Worm (Caenorhabditis elegans) whole organism, L3 larva: Measurements from ENCODE around the gene cyp-13A5.

Experiments
- ama-1 ChIP-seq: fragments of 150-350 bp; optimal IDR thresholded peaks from 2 replicates; lab custom pipeline; 2018
- ceh-16 ChIP-seq: sonication (generic microtip); optimal IDR thresholded peaks from 2 replicates; lab custom pipeline; 2017; ENCODE audit warnings: missing biosample characterization, missing genetic modification characterization
- egl-27 ChIP-seq: sonication (generic microtip); optimal IDR thresholded peaks from 4 replicates; lab custom pipeline; 2017; ENCODE audit warnings: missing biosample characterization, missing genetic modification reagents, missing genetic modification characterization
- elt-2 ChIP-seq: sonication (generic microtip); optimal IDR thresholded peaks from 2 replicates; lab custom pipeline; 2016; ENCODE audit warnings: missing genetic modification reagents, mild to moderate bottlenecking, missing genetic modification characterization, missing compliant biosample characterization
- nhr-11 ChIP-seq: fragments of 150-350 bp; optimal IDR thresholded peaks from 2 replicates; lab custom pipeline; 2014; ENCODE audit warnings: missing biosample characterization, missing genetic modification characterization
- nhr-25 ChIP-seq: sonication (generic microtip); optimal IDR thresholded peaks from 2 replicates; lab custom pipeline; 2017; ENCODE audit warnings: missing biosample characterization, missing genetic modification characterization
- nhr-77 ChIP-seq: fragments of 150-350 bp; optimal IDR thresholded peaks from 2 replicates; lab custom pipeline; 2014; ENCODE audit warnings: missing biosample characterization, missing genetic modification characterization
- pqm-1 ChIP-seq: fragments of 150-350 bp; optimal IDR thresholded peaks from 2 replicates; lab custom pipeline; 2017; ENCODE audit warnings: missing biosample characterization, missing genetic modification characterization, inconsistent platforms
- ztf-11 ChIP-seq: fragments of 150-350 bp; optimal IDR thresholded peaks from 2 replicates; lab custom pipeline; 2014; ENCODE audit warnings: missing biosample characterization, missing genetic modification characterization
- ztf-4 ChIP-seq: fragments of 150-350 bp; optimal IDR thresholded peaks from 2 replicates; lab custom pipeline; 2014; ENCODE audit warnings: missing biosample characterization, missing genetic modification characterization

ce11 chrII:9755425-9755824 is 44.7 kb downstream of the cyp-13A5 start:
- TF ChIP-seq ceh-16 (tag; lab: Kevin White, UChicago) (no peak), nhr-77 (no peak), nhr-25 (tag; lab: Kevin White, UChicago) (no peak), nhr-11 (tag; lab: Kevin White, UChicago) (no peak), elt-2 (tag; lab: Kevin White, UChicago) (no peak), ztf-4 (tag; lab: Kevin White, UChicago) (no peak), ztf-11 (tag; lab: Kevin White, UChicago) (no peak), ama-1 (lab: Kevin White, UChicago) (no peak), egl-27 (no peak), pqm-1 (tag; lab: Kevin White, UChicago) (no peak)
